Worm (Caenorhabditis elegans): Measurements from ENCODE around the gene F37A8.1.

The F37A8.1 gene

DNA sequence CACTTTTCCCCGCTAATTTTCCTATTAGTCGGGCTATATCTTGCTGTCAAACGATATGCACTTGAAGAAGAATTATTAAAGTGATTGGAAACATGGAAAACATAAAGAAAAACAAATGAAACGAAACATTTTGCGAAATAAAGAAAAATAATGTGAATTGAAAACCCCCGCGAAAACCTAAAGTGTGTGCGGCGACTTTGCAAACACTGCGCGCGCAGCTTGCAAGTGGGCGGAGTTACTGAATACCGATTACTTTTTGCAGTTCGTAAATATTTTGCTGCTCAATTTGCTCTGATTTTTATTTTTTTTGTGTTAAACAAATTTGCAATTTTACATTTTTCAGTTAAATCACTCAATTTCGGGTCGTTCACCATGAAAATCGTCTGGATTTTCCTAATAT, 11.6 kb upstream of the F37A8.1 start, which contains the start of gene ccdc-47 (continued):
- TF ChIP-seq daf-16 (GFP tag; optimal IDR thresholded peaks at IDR 0.05), result no peak
- TF ChIP-seq daf-16 (tag; optimal IDR thresholded peaks at IDR 0.05), result peak; percentile 47

DNA sequence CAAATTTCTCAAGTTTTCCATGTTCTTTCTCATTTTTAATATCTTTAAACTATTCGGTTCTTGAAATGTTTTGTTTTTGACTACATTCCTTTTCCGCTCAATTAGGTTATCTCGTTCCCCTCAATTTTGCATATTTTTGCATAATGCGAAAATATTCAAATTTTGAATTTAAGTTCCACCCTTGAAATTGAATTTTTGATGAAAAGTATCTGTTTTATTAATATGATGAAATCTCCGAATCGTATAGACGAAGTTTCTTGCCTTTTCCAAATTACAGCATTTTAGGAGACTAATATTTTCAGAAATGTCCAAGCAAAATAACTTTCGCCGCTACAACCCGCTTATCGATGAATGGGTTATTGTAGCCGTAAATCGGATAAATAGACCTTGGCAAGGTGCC, 9.7 kb upstream of the F37A8.1 start, which contains the start of gene ZK1058.3:
TSS of gene ZK1058.3 (plus strand) at position 301 of the 400 bp plus-strand sequence.
- TF ChIP-seq ceh-44 (GFP tag; IDR thresholded peaks at IDR 0.05) (no peak), mep-1 (tag; optimal IDR thresholded peaks at IDR 0.05) (no peak), sdz-12 (GFP tag; optimal IDR thresholded peaks at IDR 0.05) (no peak), zfp-3 (GFP tag; conservative IDR thresholded peaks at IDR 0.05) (0 out of 2 replicates have a peak, but pooled peaks have one; percentile 37), pha-4 (GFP tag; IDR thresholded peaks at IDR 0.05) (no peak), pha-4 (tag; optimal IDR thresholded peaks at IDR 0.05) (no peak), D1046.2 (GFP tag; IDR thresholded peaks at IDR 0.05) (no peak), nhr-76 (tag; optimal IDR thresholded peaks at IDR 0.05) (no peak), jun-1 (tag; optimal IDR thresholded peaks at IDR 0.05) (no peak), saeg-2 (GFP tag; IDR thresholded peaks at IDR 0.05) (no peak), unc-62 (GFP tag; optimal IDR thresholded peaks at IDR 0.05 in 1 of 2) (peak in 1 of 2 experiments; percentile 77), unc-62 (tag; optimal IDR thresholded peaks at IDR 0.05) (no peak)

DNA sequence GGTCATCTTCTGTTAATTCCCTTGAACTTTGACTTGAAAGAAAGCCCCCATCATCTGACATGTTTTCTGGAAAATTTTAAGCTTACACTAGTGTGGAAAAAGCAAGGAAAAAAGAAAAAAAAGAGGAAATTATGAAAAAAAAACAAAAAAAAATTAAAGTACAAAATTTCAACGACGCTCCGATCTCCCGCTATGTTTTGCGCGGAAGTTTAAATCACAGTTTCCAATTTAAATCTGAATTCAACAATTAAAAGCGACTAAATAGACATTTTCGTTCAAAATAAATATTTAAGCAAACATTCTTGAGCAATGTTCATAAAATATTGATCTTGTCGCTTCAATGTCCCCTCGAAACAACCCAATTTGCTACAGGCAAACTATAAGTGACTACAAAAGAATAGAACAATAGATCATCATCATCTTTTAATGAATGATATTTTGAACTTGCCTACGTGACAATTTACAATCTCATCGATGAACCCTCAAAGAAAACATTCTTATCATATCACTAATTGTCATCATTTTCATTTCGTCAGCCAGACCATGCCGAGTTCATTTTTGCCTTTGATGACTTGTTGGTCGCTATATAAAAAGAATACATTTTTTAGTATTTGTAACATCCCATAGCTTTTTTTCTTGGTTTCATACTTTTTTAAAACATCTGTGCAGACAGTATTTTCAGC, 6.4 kb upstream of the F37A8.1 start, which contains the start of the genes metl-6 and nit-1:
TSS of gene metl-6 (minus strand) at position 66 of the 683 bp plus-strand sequence.
TSS of gene nit-1 (plus strand) at position 562 of the 683 bp plus-strand sequence.
- TF ChIP-seq ztf-7 (tag; optimal IDR thresholded peaks at IDR 0.05), result no peak
- no peak for TF ChIP-seq vab-7 (GFP tag; IDR thresholded peaks at IDR 0.05)
- no peak for TF ChIP-seq egl-27 (tag; optimal IDR thresholded peaks at IDR 0.05)
- TF ChIP-seq nhr-237 (tag; optimal IDR thresholded peaks at IDR 0.05), result no peak
- TF ChIP-seq mes-2 (tag; optimal IDR thresholded peaks at IDR 0.05; ENCODE audit: poor library complexity, severe bottlenecking), result no peak
- no peak for TF ChIP-seq T26A8.4 (GFP tag; IDR thresholded peaks at IDR 0.05)
- no peak for TF ChIP-seq gei-8 (GFP tag; optimal IDR thresholded peaks at IDR 0.05)
- no peak for TF ChIP-seq zfp-2 (tag; optimal IDR thresholded peaks at IDR 0.05)
- no peak for TF ChIP-seq zag-1 (tag; optimal IDR thresholded peaks at IDR 0.05)
- no peak for TF ChIP-seq ama-1 (optimal IDR thresholded peaks at IDR 0.05)
- no peak for TF ChIP-seq Y75B8A.6 (GFP tag; IDR thresholded peaks at IDR 0.05)
- no peak for TF ChIP-seq lin-1 (GFP tag; IDR thresholded peaks at IDR 0.05)
- peak; percentile 97 for TF ChIP-seq aha-1 (tag)
- TF ChIP-seq mep-1 (tag; optimal IDR thresholded peaks at IDR 0.05), result no peak
- TF ChIP-seq nhr-6 (tag; optimal IDR thresholded peaks at IDR 0.05), result no peak
- no peak for TF ChIP-seq duxl-1 (tag; optimal IDR thresholded peaks at IDR 0.05; ENCODE audit: poor library complexity)
- no peak for TF ChIP-seq pqm-1 (tag; optimal IDR thresholded peaks at IDR 0.05)
- no peak for TF ChIP-seq daf-16 (GFP tag; optimal IDR thresholded peaks at IDR 0.05)
- TF ChIP-seq daf-16 (tag; optimal IDR thresholded peaks at IDR 0.05), result peak; percentile 39
- no peak for TF ChIP-seq F10B5.3 (tag; optimal IDR thresholded peaks at IDR 0.05)
- TF ChIP-seq nhr-76 (tag; optimal IDR thresholded peaks at IDR 0.05), result no peak
- TF ChIP-seq skn-1 (tag; optimal IDR thresholded peaks at IDR 0.05), result no peak
- TF ChIP-seq lin-29 (GFP tag; IDR thresholded peaks at IDR 0.05), result no peak
- TF ChIP-seq hif-1 (tag; optimal IDR thresholded peaks at IDR 0.05), result peak; percentile 68 to 95
- no peak for TF ChIP-seq hlh-11 (tag; optimal IDR thresholded peaks at IDR 0.05)
- no peak for TF ChIP-seq ces-1 (GFP tag; optimal IDR thresholded peaks at IDR 0.05)
- no peak for TF ChIP-seq mdt-29 (GFP tag; IDR thresholded peaks at IDR 0.05)
- TF ChIP-seq lin-13 (GFP tag; optimal IDR thresholded peaks at IDR 0.05), result no peak
- TF ChIP-seq ZK546.5 (tag; optimal IDR thresholded peaks at IDR 0.05), result no peak
- TF ChIP-seq D1046.2 (GFP tag; IDR thresholded peaks at IDR 0.05), result no peak
- peak; percentile 13 for TF ChIP-seq dve-1 (tag; optimal IDR thresholded peaks at IDR 0.05; ENCODE audit: insufficient read depth)
- TF ChIP-seq nhr-11 (tag; optimal IDR thresholded peaks at IDR 0.05), result no peak
- no peak for TF ChIP-seq lin-38 (GFP tag; IDR thresholded peaks at IDR 0.05)
- peak; percentile 21; the same call in 1 of the 2 replicates for TF ChIP-seq dmd-6 (GFP tag; IDR thresholded peaks at IDR 0.05)
- TF ChIP-seq Y105C5A.15 (GFP tag; IDR thresholded peaks at IDR 0.05), result no peak
- TF ChIP-seq nhr-25 (tag; optimal IDR thresholded peaks at IDR 0.05; ENCODE audit: borderline replicate concordance, insufficient read depth), result no peak
- no peak for TF ChIP-seq snpc-4 (tag; optimal IDR thresholded peaks at IDR 0.05)
- no peak for TF ChIP-seq dmd-8 (GFP tag; IDR thresholded peaks at IDR 0.05)

Data from whole organism, L4 larva.